Fruit fly (Drosophila melanogaster) whole organism, embryonic: Measurements from ENCODE around the gene Pdi.

Experiments
- CG10267 ChIP-seq: fragments of 200-800 bp; sonication (Bioruptor generic); optimal IDR thresholded peaks from 2 replicates; lab custom pipeline; 2018; ENCODE audit warnings: missing biosample characterization, mild to moderate bottlenecking, missing genetic modification characterization, moderate library complexity
- CG10979 ChIP-seq: fragments of 200-800 bp; sonication (Bioruptor generic); optimal IDR thresholded peaks from 2 replicates; lab custom pipeline; 2018; ENCODE audit warnings: missing biosample characterization, mild to moderate bottlenecking, missing genetic modification characterization, moderate library complexity
- CG11504 ChIP-seq: fragments of 200-800 bp; sonication (Bioruptor generic); optimal IDR thresholded peaks from 3 replicates; lab custom pipeline; 2019; ENCODE audit warnings: missing biosample characterization, mild to moderate bottlenecking, missing genetic modification characterization, moderate library complexity
- CG12391 ChIP-seq: fragments of 200-800 bp; sonication (Bioruptor generic); optimal IDR thresholded peaks from 3 replicates; lab custom pipeline; 2018; ENCODE audit warnings: missing biosample characterization, mild to moderate bottlenecking, missing genetic modification characterization, moderate library complexity
- CG12659 ChIP-seq: fragments of 200-800 bp; sonication (Bioruptor generic); optimal IDR thresholded peaks from 3 replicates; lab custom pipeline; 2017; ENCODE audit warnings: mild to moderate bottlenecking, missing biosample characterization, missing genetic modification reagents, missing genetic modification characterization
- CG13424 ChIP-seq: fragments of 200-800 bp; sonication (Bioruptor generic); optimal IDR thresholded peaks from 2 replicates; lab custom pipeline; 2019; ENCODE audit warnings: missing biosample characterization, mild to moderate bottlenecking, missing genetic modification characterization, moderate library complexity
- CG14710 ChIP-seq: fragments of 200-800 bp; sonication (Bioruptor generic); optimal IDR thresholded peaks from 3 replicates; lab custom pipeline; 2019; ENCODE audit warnings: missing biosample characterization, mild to moderate bottlenecking, missing genetic modification characterization, moderate library complexity
- CG15601 ChIP-seq: fragments of 200-800 bp; sonication (Bioruptor generic); optimal IDR thresholded peaks from 3 replicates; lab custom pipeline; 2019; ENCODE audit warnings: missing biosample characterization, mild to moderate bottlenecking, missing genetic modification characterization, moderate library complexity
- CG1602 ChIP-seq: fragments of 200-800 bp; sonication (Bioruptor generic); optimal IDR thresholded peaks from 3 replicates; lab custom pipeline; 2016; ENCODE audit warnings: missing biosample characterization, missing genetic modification characterization
- CG17829 ChIP-seq: fragments of 200-800 bp; optimal IDR thresholded peaks from 2 replicates; lab custom pipeline; 2019; ENCODE audit warnings: missing biosample characterization, mild to moderate bottlenecking, missing genetic modification characterization, moderate library complexity
- CG18262 ChIP-seq: fragments of 200-800 bp; optimal IDR thresholded peaks from 3 replicates; lab custom pipeline; 2019; ENCODE audit warnings: missing biosample characterization, mild to moderate bottlenecking, missing genetic modification characterization, moderate library complexity
- CG31441 ChIP-seq: fragments of 200-800 bp; sonication (Bioruptor generic); IDR thresholded peaks from 2 replicates; pipeline ENCODE4 v1.3.6; 2022; ENCODE audit warnings: missing biosample characterization, missing genetic modification characterization
- CG33557 ChIP-seq: fragments of 200-800 bp; sonication (Bioruptor generic); optimal IDR thresholded peaks from 2 replicates; lab custom pipeline; 2019; ENCODE audit warnings: missing biosample characterization, mild to moderate bottlenecking, missing genetic modification characterization, moderate library complexity
- CG3407 ChIP-seq: fragments of 200-800 bp; sonication (Bioruptor generic); optimal IDR thresholded peaks from 2 replicates; lab custom pipeline; 2018; ENCODE audit warnings: missing biosample characterization, mild to moderate bottlenecking, missing genetic modification characterization
- CG6254 ChIP-seq: fragments of 200-800 bp; sonication (Bioruptor generic); optimal IDR thresholded peaks from 3 replicates; lab custom pipeline; 2017; ENCODE audit warnings: mild to moderate bottlenecking, missing biosample characterization, missing genetic modification reagents, missing genetic modification characterization
- CG6689 ChIP-seq: fragments of 200-800 bp; sonication (Bioruptor generic); IDR thresholded peaks from 2 replicates; pipeline ENCODE4 v1.3.6; 2022; ENCODE audit warnings: missing biosample characterization, missing genetic modification characterization
- CG7839 ChIP-seq: fragments of 200-800 bp; sonication (Bioruptor generic); optimal IDR thresholded peaks from 3 replicates; lab custom pipeline; 2018; ENCODE audit warnings: missing biosample characterization, mild to moderate bottlenecking, missing genetic modification characterization, moderate library complexity
- CG8388 ChIP-seq: fragments of 200-800 bp; sonication (Bioruptor generic); optimal IDR thresholded peaks from 2 replicates; lab custom pipeline; 2019; ENCODE audit warnings: missing biosample characterization, mild to moderate bottlenecking, missing genetic modification characterization, moderate library complexity
- CG8924 ChIP-seq: fragments of 200-800 bp; optimal IDR thresholded peaks from 3 replicates; lab custom pipeline; 2019; ENCODE audit warnings: missing biosample characterization, mild to moderate bottlenecking, missing genetic modification characterization, moderate library complexity
- CG8944 ChIP-seq: fragments of 200-800 bp; sonication (Bioruptor generic); optimal IDR thresholded peaks from 3 replicates; lab custom pipeline; 2016; ENCODE audit warnings: missing biosample characterization, missing genetic modification characterization
- CG9727 ChIP-seq: fragments of 200-800 bp; sonication (Bioruptor generic); optimal IDR thresholded peaks from 3 replicates; lab custom pipeline; 2017; ENCODE audit warnings: missing biosample characterization, mild to moderate bottlenecking, missing genetic modification characterization
- D19A ChIP-seq: fragments of 200-800 bp; optimal IDR thresholded peaks from 3 replicates; lab custom pipeline; 2019; ENCODE audit warnings: missing biosample characterization, mild to moderate bottlenecking, missing genetic modification characterization, moderate library complexity
- Dbx ChIP-seq: fragments of 200-800 bp; sonication (Bioruptor generic); IDR thresholded peaks from 3 replicates; pipeline ENCODE4 v1.3.6; 2022; ENCODE audit warnings: missing biosample characterization, missing genetic modification characterization
- Eip74EF ChIP-seq, 2 experiments: fragments of 200-800 bp in 1 of 2; fragments of >200 bp in 1 of 2; sonication (Bioruptor generic) in 1 of 2; optimal IDR thresholded peaks; 2 replicates each; lab custom pipeline; 2017 to 2019; ENCODE audit warnings: missing biosample characterization in 2 of 2, missing genetic modification characterization in 2 of 2, mild to moderate bottlenecking in 1 of 2, moderate library complexity in 1 of 2
- Hr3 ChIP-seq: fragments of 200-800 bp; sonication (Bioruptor generic); optimal IDR thresholded peaks from 3 replicates; lab custom pipeline; 2016; ENCODE audit warnings: missing biosample characterization, missing genetic modification characterization
- Hr78 ChIP-seq, 2 experiments: fragments of 200-800 bp in 1 of 2; fragments of >200 bp in 1 of 2; sonication (Bioruptor generic) in 1 of 2; optimal IDR thresholded peaks; 2 replicates each; lab custom pipeline; 2017 to 2019; ENCODE audit warnings: missing biosample characterization in 2 of 2, missing genetic modification characterization in 2 of 2, mild to moderate bottlenecking in 1 of 2, moderate library complexity in 1 of 2
- Kr ChIP-seq: fragments of 200-800 bp; sonication (Bioruptor generic); optimal IDR thresholded peaks from 2 replicates; lab custom pipeline; 2017; ENCODE audit warnings: missing biosample characterization, mild to moderate bottlenecking, missing genetic modification characterization
- Sox100B ChIP-seq: fragments of 200-800 bp; sonication (Bioruptor generic); optimal IDR thresholded peaks from 3 replicates; lab custom pipeline; 2018; ENCODE audit warnings: missing biosample characterization, mild to moderate bottlenecking, missing genetic modification characterization
- Sox102F ChIP-seq: fragments of 200-800 bp; sonication (Bioruptor generic); optimal IDR thresholded peaks from 2 replicates; lab custom pipeline; 2018; ENCODE audit warnings: missing biosample characterization, mild to moderate bottlenecking, missing genetic modification characterization, moderate library complexity
- bsh ChIP-seq, 2 experiments: fragments of 200-800 bp; sonication (Bioruptor generic); optimal IDR thresholded peaks; 2 replicates each; lab custom pipeline; 2017 to 2018; ENCODE audit warnings: mild to moderate bottlenecking in 2 of 2, missing biosample characterization in 2 of 2, missing genetic modification characterization in 2 of 2, moderate library complexity in 1 of 2
- croc ChIP-seq: fragments of 200-800 bp; sonication (Bioruptor generic); conservative IDR thresholded peaks from 3 replicates; pipeline ENCODE4 v1.3.6; 2022; ENCODE audit warnings: missing biosample characterization, missing genetic modification characterization
- dysf ChIP-seq: fragments of 200-800 bp; sonication (Bioruptor generic); IDR thresholded peaks from 3 replicates; pipeline ENCODE4 v1.3.6; 2022; ENCODE audit warnings: missing biosample characterization, missing genetic modification characterization
- gem ChIP-seq: fragments of 200-800 bp; sonication (Bioruptor generic); optimal IDR thresholded peaks from 2 replicates; lab custom pipeline; 2019; ENCODE audit warnings: missing biosample characterization, mild to moderate bottlenecking, missing genetic modification characterization, moderate library complexity
- grau ChIP-seq: fragments of 200-800 bp; optimal IDR thresholded peaks from 3 replicates; lab custom pipeline; 2019; ENCODE audit warnings: missing biosample characterization, mild to moderate bottlenecking, missing genetic modification characterization, moderate library complexity
- nerfin-1 ChIP-seq: fragments of 200-800 bp; sonication (Bioruptor generic); optimal IDR thresholded peaks from 3 replicates; lab custom pipeline; 2019; ENCODE audit warnings: missing biosample characterization, mild to moderate bottlenecking, missing genetic modification characterization, moderate library complexity
- nmo ChIP-seq: fragments of 200-800 bp; sonication (Bioruptor generic); optimal IDR thresholded peaks from 2 replicates; lab custom pipeline; 2018; ENCODE audit warnings: missing biosample characterization, mild to moderate bottlenecking, missing genetic modification characterization, moderate library complexity
- pzg ChIP-seq: fragments of 200-800 bp; sonication (Bioruptor generic); optimal IDR thresholded peaks from 3 replicates; lab custom pipeline; 2018; ENCODE audit warnings: missing biosample characterization, mild to moderate bottlenecking, missing genetic modification characterization, moderate library complexity
- ranshi ChIP-seq: fragments of 200-800 bp; sonication (Bioruptor generic); IDR thresholded peaks from 2 replicates; pipeline ENCODE4 v1.3.6; 2022; ENCODE audit warnings: missing biosample characterization, missing genetic modification characterization
- repo ChIP-seq: fragments of 200-800 bp; sonication (Bioruptor generic); optimal IDR thresholded peaks from 2 replicates; lab custom pipeline; 2016; ENCODE audit warnings: missing biosample characterization, missing genetic modification characterization
- row ChIP-seq: fragments of 200-800 bp; sonication (Bioruptor generic); IDR thresholded peaks from 3 replicates; pipeline ENCODE4 v1.3.6; 2022; ENCODE audit warnings: missing biosample characterization, missing genetic modification characterization
- ttk ChIP-seq: fragments of 200-800 bp; sonication (Bioruptor generic); IDR thresholded peaks from 2 replicates; pipeline ENCODE4 v2.1.2; 2022; ENCODE audit warnings: missing biosample characterization, missing genetic modification characterization
- yki ChIP-seq: fragments of >200 bp; optimal IDR thresholded peaks from 3 replicates; lab custom pipeline; 2018

Pdi gene

dm6 chr3L:15174823-15175222, 32.2 kb upstream of the Pdi start (continued):
- TF ChIP-seq ttk (no peak), CG18262 (tag; lab: Kevin White, UChicago) (peak; percentile 84), CG8944 (GFP tag; lab: Kevin White, UChicago) (no peak), Sox100B (GFP tag; lab: Kevin White, UChicago) (peak; percentile 17), Kr (GFP tag; lab: Kevin White, UChicago) (no peak), CG6689 (peak; percentile 47; the same call in 1 of the 2 replicates), Eip74EF (GFP tag; optimal IDR thresholded peaks at IDR 0.05; lab: Kevin White, UChicago) (peak in 1 of 2 experiments; percentile 13), dysf (GFP tag; lab: Robert Waterston, UW) (no peak), CG33557 (GFP tag; lab: Kevin White, UChicago) (peak; percentile 34), CG1602 (GFP tag; lab: Kevin White, UChicago) (peak; percentile 23), gem (tag; lab: Kevin White, UChicago) (peak; percentile 64), CG10979 (tag; lab: Kevin White, UChicago) (peak; percentile 83), Dbx (GFP tag; lab: Robert Waterston, UW) (no peak), nmo (GFP tag; lab: Kevin White, UChicago) (peak; percentile 69), CG17829 (peak; percentile 70), pzg (GFP tag; lab: Kevin White, UChicago) (no peak), CG8388 (GFP tag; lab: Kevin White, UChicago) (peak; percentile 24), CG6254 (GFP tag; lab: Kevin White, UChicago) (peak; percentile 2), yki (lab: Kevin White, UChicago) (no peak), CG15601 (tag; lab: Kevin White, UChicago) (peak; percentile 43), row (GFP tag; lab: Robert Waterston, UW) (0 out of 3 replicates have a peak, but pooled peaks have one; percentile 10), nerfin-1 (tag; lab: Kevin White, UChicago) (peak; percentile 21), CG31441 (GFP tag; lab: Robert Waterston, UW) (peak; percentile 70), croc (GFP tag; lab: Robert Waterston, UW) (0 out of 3 replicates have a peak, but pooled peaks have one; percentile 13), Hr78 (GFP tag; optimal IDR thresholded peaks at IDR 0.05; lab: Kevin White, UChicago) (peak in 1 of 2 experiments; percentile 20), bsh (GFP tag; optimal IDR thresholded peaks at IDR 0.05; lab: Kevin White, UChicago) (peak in 1 of 2 experiments; percentile 65), CG12659 (GFP tag; lab: Kevin White, UChicago) (peak; percentile 14), grau (tag; lab: Kevin White, UChicago) (peak; percentile 56), CG9727 (GFP tag; lab: Kevin White, UChicago) (peak; percentile 54), Hr3 (GFP tag; lab: Kevin White, UChicago) (peak; percentile 14), repo (GFP tag; lab: Kevin White, UChicago) (no peak), CG8924 (tag; lab: Kevin White, UChicago) (peak; percentile 23), ranshi (GFP tag; lab: Robert Waterston, UW) (no peak), CG13424 (tag; lab: Kevin White, UChicago) (peak; percentile 31), CG3407 (GFP tag; lab: Kevin White, UChicago) (peak; percentile 5), CG11504 (peak; percentile 61), D19A (tag; lab: Kevin White, UChicago) (peak; percentile 55), CG12391 (tag; lab: Kevin White, UChicago) (peak; percentile 45), CG7839 (tag; lab: Kevin White, UChicago) (peak; percentile 62), CG10267 (tag; lab: Kevin White, UChicago) (peak; percentile 13), Sox102F (peak; percentile 41), CG14710 (peak; percentile 26)
